Worm (Caenorhabditis elegans) whole organism, L2 larva: ENCODE data around the gene C33F10.11.

ENCODE experiments used
- C34F6.9 ChIP-seq: fragments of 150-350 bp; optimal IDR thresholded peaks from 2 replicates; lab custom pipeline; 2014; ENCODE audit warnings: missing biosample characterization, missing genetic modification characterization
- F13H6.1 ChIP-seq: sonication (generic microtip); optimal IDR thresholded peaks from 2 replicates; lab custom pipeline; 2016; ENCODE audit warnings: missing genetic modification characterization, missing compliant biosample characterization
- R02D3.7 ChIP-seq: fragments of 150-350 bp; optimal IDR thresholded peaks from 2 replicates; lab custom pipeline; 2014; ENCODE audit warnings: missing biosample characterization, missing genetic modification characterization
- Y55F3AM.14 ChIP-seq: fragments of 200-800 bp; sonication (Bioruptor generic); optimal IDR thresholded peaks from 2 replicates; lab custom pipeline; 2018; ENCODE audit warnings: mild to moderate bottlenecking, missing genetic modification characterization, missing compliant biosample characterization
- ZK546.5 ChIP-seq: sonication (generic microtip); optimal IDR thresholded peaks from 2 replicates; lab custom pipeline; 2017; ENCODE audit warnings: missing biosample characterization, missing genetic modification characterization
- alr-1 ChIP-seq: fragments of 150-350 bp; optimal IDR thresholded peaks from 2 replicates; lab custom pipeline; 2014; ENCODE audit warnings: missing biosample characterization, missing genetic modification characterization
- aly-2 ChIP-seq: fragments of 150-350 bp; optimal IDR thresholded peaks from 2 replicates; lab custom pipeline; 2014; ENCODE audit warnings: missing biosample characterization, missing genetic modification characterization
- ama-1 ChIP-seq: fragments of 150-350 bp; optimal IDR thresholded peaks from 2 replicates; lab custom pipeline; 2018; ENCODE audit warnings: inconsistent platforms
- blmp-1 ChIP-seq: sonication (generic microtip); optimal IDR thresholded peaks from 2 replicates; lab custom pipeline; 2017; ENCODE audit warnings: missing genetic modification characterization, mild to moderate bottlenecking, missing compliant biosample characterization, antibody characterized with exemption, moderate library complexity; ENCODE audit not compliant: insufficient read depth
- ceh-16 ChIP-seq: fragments of 150-350 bp; optimal IDR thresholded peaks from 2 replicates; lab custom pipeline; 2014; ENCODE audit warnings: missing biosample characterization, missing genetic modification characterization
- ceh-82 ChIP-seq: fragments of 150-350 bp; optimal IDR thresholded peaks from 2 replicates; lab custom pipeline; 2014; ENCODE audit warnings: missing biosample characterization, missing genetic modification characterization
- crh-2 ChIP-seq: sonication (generic microtip); optimal IDR thresholded peaks from 2 replicates; lab custom pipeline; 2017; ENCODE audit warnings: missing biosample characterization, missing genetic modification characterization
- dmd-4 ChIP-seq: sonication (generic microtip); optimal IDR thresholded peaks from 2 replicates; lab custom pipeline; 2017; ENCODE audit warnings: missing biosample characterization, missing genetic modification characterization
- egl-27 ChIP-seq: sonication (generic microtip); optimal IDR thresholded peaks from 3 replicates; lab custom pipeline; 2017; ENCODE audit warnings: missing biosample characterization, missing genetic modification reagents, missing genetic modification characterization
- elt-1 ChIP-seq: fragments of 150-350 bp; optimal IDR thresholded peaks from 2 replicates; lab custom pipeline; 2014; ENCODE audit warnings: missing biosample characterization, missing genetic modification characterization
- elt-3 ChIP-seq: sonication (generic microtip); optimal IDR thresholded peaks from 2 replicates; lab custom pipeline; 2017; ENCODE audit warnings: missing biosample characterization, missing genetic modification characterization
- fos-1 ChIP-seq: fragments of 150-350 bp; optimal IDR thresholded peaks from 2 replicates; lab custom pipeline; 2014; ENCODE audit warnings: missing biosample characterization, missing genetic modification characterization
- lin-11 ChIP-seq: fragments of 150-350 bp; sonication (generic microtip); optimal IDR thresholded peaks from 2 replicates; lab custom pipeline; 2014; ENCODE audit warnings: missing biosample characterization, missing genetic modification characterization, inconsistent platforms, mixed read lengths
- lin-13 ChIP-seq: fragments of 150-350 bp; optimal IDR thresholded peaks from 2 replicates; lab custom pipeline; 2014; ENCODE audit warnings: missing biosample characterization, missing genetic modification reagents, missing genetic modification characterization
- lin-39 ChIP-seq: fragments of 150-350 bp; optimal IDR thresholded peaks from 2 replicates; lab custom pipeline; 2014; ENCODE audit warnings: missing biosample characterization, missing genetic modification reagents, missing genetic modification characterization
- lsy-2 ChIP-seq, 2 experiments: fragments of 150-350 bp in 1 of 2; sonication (generic microtip) in 1 of 2; optimal IDR thresholded peaks; 2 replicates each; lab custom pipeline; 2014 to 2017; ENCODE audit warnings: missing biosample characterization in 2 of 2, missing genetic modification characterization in 2 of 2
- mab-5 ChIP-seq: fragments of 150-350 bp; optimal IDR thresholded peaks from 2 replicates; lab custom pipeline; 2014; ENCODE audit warnings: missing biosample characterization, missing genetic modification characterization
- mbf-1 ChIP-seq: sonication (generic microtip); optimal IDR thresholded peaks from 2 replicates; lab custom pipeline; 2017; ENCODE audit warnings: missing biosample characterization, missing genetic modification characterization
- mdl-1 ChIP-seq, 2 experiments: fragments of 150-350 bp in 1 of 2; sonication (generic microtip) in 1 of 2; optimal IDR thresholded peaks; 2 replicates each; lab custom pipeline; 2017; ENCODE audit warnings: missing biosample characterization in 2 of 2, missing genetic modification characterization in 2 of 2
- nhr-10 ChIP-seq: sonication (generic microtip); optimal IDR thresholded peaks from 2 replicates; lab custom pipeline; 2017; ENCODE audit warnings: missing biosample characterization, missing genetic modification characterization
- nhr-11 ChIP-seq: fragments of 150-350 bp; optimal IDR thresholded peaks from 2 replicates; lab custom pipeline; 2014; ENCODE audit warnings: missing biosample characterization, missing genetic modification characterization
- nhr-12 ChIP-seq: fragments of 150-350 bp; optimal IDR thresholded peaks from 2 replicates; lab custom pipeline; 2014; ENCODE audit warnings: missing biosample characterization, missing genetic modification characterization
- nhr-129 ChIP-seq: fragments of 150-350 bp; optimal IDR thresholded peaks from 2 replicates; lab custom pipeline; 2014; ENCODE audit warnings: missing biosample characterization, missing genetic modification characterization
- nhr-21 ChIP-seq: fragments of 150-350 bp; optimal IDR thresholded peaks from 2 replicates; lab custom pipeline; 2014; ENCODE audit warnings: missing biosample characterization, missing genetic modification characterization
- nhr-23 ChIP-seq: fragments of 150-350 bp; optimal IDR thresholded peaks from 2 replicates; lab custom pipeline; 2014; ENCODE audit warnings: missing biosample characterization, missing genetic modification reagents, missing genetic modification characterization
- nhr-25 ChIP-seq: fragments of 150-350 bp; sonication (generic microtip); optimal IDR thresholded peaks from 3 replicates; lab custom pipeline; 2014; ENCODE audit warnings: missing biosample characterization, missing genetic modification characterization
- nhr-6 ChIP-seq: fragments of 150-350 bp; optimal IDR thresholded peaks from 2 replicates; lab custom pipeline; 2014; ENCODE audit warnings: missing biosample characterization, missing genetic modification characterization
- nhr-77 ChIP-seq: fragments of 150-350 bp; optimal IDR thresholded peaks from 2 replicates; lab custom pipeline; 2014; ENCODE audit warnings: missing biosample characterization, missing genetic modification characterization
- peb-1 ChIP-seq: fragments of 150-350 bp; optimal IDR thresholded peaks from 2 replicates; lab custom pipeline; 2014; ENCODE audit warnings: missing biosample characterization, missing genetic modification characterization
- sem-4 ChIP-seq: fragments of 150-350 bp; optimal IDR thresholded peaks from 2 replicates; lab custom pipeline; 2014; ENCODE audit warnings: missing biosample characterization, missing genetic modification reagents, missing genetic modification characterization
- skn-1 ChIP-seq: sonication (generic microtip); optimal IDR thresholded peaks from 2 replicates; lab custom pipeline; 2017; ENCODE audit warnings: missing biosample characterization, missing genetic modification characterization
- sma-3 ChIP-seq: sonication (generic microtip); optimal IDR thresholded peaks from 2 replicates; lab custom pipeline; 2016; ENCODE audit warnings: missing genetic modification reagents, missing genetic modification characterization, missing compliant biosample characterization
- sma-9 ChIP-seq, 2 experiments: fragments of 150-350 bp in 1 of 2; sonication (generic microtip) in 1 of 2; optimal IDR thresholded peaks; 2 replicates each; lab custom pipeline; 2014 to 2016; ENCODE audit warnings: missing genetic modification characterization in 2 of 2, mild to moderate bottlenecking in 1 of 2, missing biosample characterization in 1 of 2, missing compliant biosample characterization in 1 of 2, missing genetic modification reagents in 1 of 2, moderate library complexity in 1 of 2
- snpc-4 ChIP-seq: fragments of 150-350 bp; optimal IDR thresholded peaks from 2 replicates; lab custom pipeline; 2014; ENCODE audit warnings: missing biosample characterization, missing genetic modification characterization
- unc-39 ChIP-seq: fragments of 150-350 bp; optimal IDR thresholded peaks from 2 replicates; lab custom pipeline; 2014; ENCODE audit warnings: missing biosample characterization, missing genetic modification characterization
- unc-55 ChIP-seq: fragments of 150-350 bp; sonication (generic microtip); optimal IDR thresholded peaks from 3 replicates; lab custom pipeline; 2014; ENCODE audit warnings: missing biosample characterization, missing genetic modification reagents, missing genetic modification characterization
- unc-62 ChIP-seq: fragments of 150-350 bp; optimal IDR thresholded peaks from 2 replicates; lab custom pipeline; 2014; ENCODE audit warnings: missing biosample characterization, missing genetic modification reagents, missing genetic modification characterization
- zag-1 ChIP-seq: fragments of 150-350 bp; optimal IDR thresholded peaks from 2 replicates; lab custom pipeline; 2014; ENCODE audit warnings: missing biosample characterization, missing genetic modification characterization
- ztf-1 ChIP-seq: fragments of 200-800 bp; sonication (Bioruptor generic); conservative IDR thresholded peaks from 2 replicates; pipeline ENCODE4 v1.3.6; 2022; ENCODE audit warnings: missing genetic modification characterization, missing compliant biosample characterization
- ztf-11 ChIP-seq: sonication (generic microtip); optimal IDR thresholded peaks from 2 replicates; lab custom pipeline; 2017; ENCODE audit warnings: missing biosample characterization, missing genetic modification characterization
- ztf-4 ChIP-seq: fragments of 150-350 bp; optimal IDR thresholded peaks from 2 replicates; lab custom pipeline; 2014; ENCODE audit warnings: missing biosample characterization, missing genetic modification characterization

Gene C33F10.11

ce11 chrII:4856113-4856512 is 21.5 kb upstream of the C33F10.11 start (continued):
- TF ChIP-seq mdl-1 (tag; optimal IDR thresholded peaks at IDR 0.05; lab: Kevin White, UChicago) = no peak
- peak; percentile 58 for TF ChIP-seq nhr-21 (tag; lab: Kevin White, UChicago)

- TF ChIP-seq aly-2 (tag; lab: Kevin White, UChicago) (no peak), unc-55 (GFP tag; lab: Kevin White, UChicago) (no peak), ceh-82 (no peak), sma-9 (GFP tag; optimal IDR thresholded peaks at IDR 0.05; lab: Kevin White, UChicago) (peak; percentile 49), sma-9 (tag; optimal IDR thresholded peaks at IDR 0.05; lab: Kevin White, UChicago) (no peak), C34F6.9 (tag; lab: Kevin White, UChicago) (peak; percentile 15), unc-39 (no peak), nhr-11 (no peak), crh-2 (tag; lab: Kevin White, UChicago) (no peak), ztf-4 (tag; lab: Kevin White, UChicago) (no peak), ztf-11 (tag; lab: Kevin White, UChicago) (no peak), skn-1 (tag; lab: Kevin White, UChicago) (no peak), snpc-4 (tag; lab: Kevin White, UChicago) (no peak), lin-39 (no peak), unc-62 (no peak), lsy-2 (tag; optimal IDR thresholded peaks at IDR 0.05; lab: Kevin White, UChicago) (peak; percentile 2 to 24)
These were observed 20.8 kb upstream of the C33F10.11 start for ce11 chrII:4855489-4855888.

- no peak for TF ChIP-seq ZK546.5
- TF ChIP-seq alr-1 (tag; lab: Kevin White, UChicago) = no peak
- no peak for TF ChIP-seq nhr-77 (tag; lab: Kevin White, UChicago)
- TF ChIP-seq ceh-82 = no peak
- TF ChIP-seq crh-2 (tag; lab: Kevin White, UChicago) = no peak
- no peak for TF ChIP-seq nhr-129 (tag; lab: Kevin White, UChicago)
- TF ChIP-seq blmp-1 (tag; lab: Kevin White, UChicago) = no peak
- TF ChIP-seq Y55F3AM.14 (GFP tag; lab: Kevin White, UChicago) = no peak
- TF ChIP-seq egl-27 (tag; lab: Kevin White, UChicago) = no peak
- TF ChIP-seq elt-1 (tag; lab: Kevin White, UChicago) = no peak
- TF ChIP-seq ztf-4 (tag; lab: Kevin White, UChicago) = no peak
- TF ChIP-seq mbf-1 = no peak
- TF ChIP-seq C34F6.9 (tag; lab: Kevin White, UChicago) = peak; percentile 39
- no peak for TF ChIP-seq sma-3 (GFP tag; lab: Kevin White, UChicago)
- TF ChIP-seq unc-55 (GFP tag; lab: Kevin White, UChicago) = peak; percentile 35
- TF ChIP-seq F13H6.1 (tag; lab: Kevin White, UChicago) = no peak
- TF ChIP-seq lin-11 (tag; lab: Kevin White, UChicago) = no peak
- TF ChIP-seq ztf-1 = no peak
These were observed 20.1 kb upstream of the C33F10.11 start for ce11 chrII:4854761-4855160.

ce11 chrII:4851594-4852106 is 17.0 kb upstream of the C33F10.11 start, which contains the start of gene dnj-9:
TSS of gene dnj-9 (plus strand) at chrII:4852056.
- TF ChIP-seq nhr-23 (tag; lab: Kevin White, UChicago) (no peak), unc-62 (peak; percentile 63), F13H6.1 (tag; lab: Kevin White, UChicago) (peak; percentile 96), lin-13 (peak; percentile 95), nhr-129 (tag; lab: Kevin White, UChicago) (peak; percentile 87), fos-1 (tag; lab: Kevin White, UChicago) (peak; percentile 77), elt-1 (tag; lab: Kevin White, UChicago) (no peak), nhr-10 (tag; lab: Kevin White, UChicago) (peak; percentile 91), ceh-82 (peak; percentile 43), skn-1 (tag; lab: Kevin White, UChicago) (peak; percentile 58), elt-3 (tag; lab: Kevin White, UChicago) (no peak), zag-1 (tag; lab: Kevin White, UChicago) (peak; percentile 85), Y55F3AM.14 (GFP tag; lab: Kevin White, UChicago) (no peak), mab-5 (peak; percentile 93), C34F6.9 (tag; lab: Kevin White, UChicago) (peak; percentile 98), alr-1 (tag; lab: Kevin White, UChicago) (peak; percentile 38), mbf-1 (no peak), nhr-12 (tag; lab: Kevin White, UChicago) (peak; percentile 60), peb-1 (tag; lab: Kevin White, UChicago) (no peak), sem-4 (tag; lab: Kevin White, UChicago) (peak; percentile 95), nhr-6 (tag; lab: Kevin White, UChicago) (peak; percentile 89), ztf-11 (tag; lab: Kevin White, UChicago) (no peak), nhr-21 (tag; lab: Kevin White, UChicago) (peak; percentile 93), ztf-1 (no peak), ama-1 (lab: Kevin White, UChicago) (peak; percentile 77), dmd-4 (peak; percentile 63), lin-39 (no peak), blmp-1 (tag; lab: Kevin White, UChicago) (peak; percentile 77), lin-11 (tag; lab: Kevin White, UChicago) (peak; percentile 90), R02D3.7 (peak; percentile 78), ceh-16 (tag; lab: Kevin White, UChicago) (peak; percentile 6), nhr-25 (peak; percentile 97)
